Fruit fly (Drosophila melanogaster) whole organism, embryonic: ENCODE measurements around the gene CG13893.
A peak's percentile ranks its signal among the peaks of the same experiment; 100 is the strongest.

Experiments
- Ada2b ChIP-seq: fragments of 200-800 bp; sonication (Bioruptor generic); IDR thresholded peaks from 2 replicates; pipeline ENCODE4 v1.3.6; 2022; ENCODE audit warnings: missing biosample characterization, missing genetic modification characterization
- Aef1 ChIP-seq: fragments of 200-800 bp; sonication (Bioruptor generic); IDR thresholded peaks from 3 replicates; pipeline ENCODE4 v1.3.6; 2022; ENCODE audit warnings: missing biosample characterization, missing genetic modification characterization
- CG1024 ChIP-seq: fragments of 200-800 bp; sonication (Bioruptor generic); IDR thresholded peaks from 2 replicates; pipeline ENCODE4 v1.3.6; 2022; ENCODE audit warnings: missing biosample characterization, missing genetic modification characterization
- CG11085 ChIP-seq: fragments of 200-800 bp; sonication (Bioruptor generic); IDR thresholded peaks from 2 replicates; pipeline ENCODE4 v1.3.6; 2022; ENCODE audit warnings: missing biosample characterization, missing genetic modification characterization
- CG15269 ChIP-seq: fragments of 200-800 bp; sonication (Bioruptor generic); optimal IDR thresholded peaks from 2 replicates; lab custom pipeline; 2018; ENCODE audit warnings: missing biosample characterization, mild to moderate bottlenecking, missing genetic modification characterization, moderate library complexity
- CG15601 ChIP-seq: fragments of 200-800 bp; sonication (Bioruptor generic); optimal IDR thresholded peaks from 3 replicates; lab custom pipeline; 2019; ENCODE audit warnings: missing biosample characterization, mild to moderate bottlenecking, missing genetic modification characterization, moderate library complexity
- CG1832 ChIP-seq: fragments of 200-800 bp; sonication (Bioruptor generic); optimal IDR thresholded peaks from 2 replicates; lab custom pipeline; 2017; ENCODE audit warnings: missing biosample characterization, mild to moderate bottlenecking, missing genetic modification characterization, inconsistent platforms
- CG18619 ChIP-seq: fragments of 200-800 bp; sonication (Bioruptor generic); optimal IDR thresholded peaks from 3 replicates; lab custom pipeline; 2017; ENCODE audit warnings: missing biosample characterization, mild to moderate bottlenecking, missing genetic modification characterization
- CG2202 ChIP-seq: fragments of 200-800 bp; sonication (Bioruptor generic); optimal IDR thresholded peaks from 2 replicates; lab custom pipeline; 2018; ENCODE audit warnings: missing biosample characterization, mild to moderate bottlenecking, missing genetic modification characterization
- CG2875 ChIP-seq: fragments of 200-800 bp; sonication (Bioruptor generic); optimal IDR thresholded peaks from 2 replicates; lab custom pipeline; 2017; ENCODE audit warnings: missing biosample characterization, mild to moderate bottlenecking, missing genetic modification characterization, missing genetic modification reagents
- CG31365 ChIP-seq: fragments of 200-800 bp; sonication (Bioruptor generic); optimal IDR thresholded peaks from 2 replicates; lab custom pipeline; 2018; ENCODE audit warnings: missing biosample characterization, mild to moderate bottlenecking, missing genetic modification characterization
- CG5245 ChIP-seq: fragments of 200-800 bp; sonication (Bioruptor generic); optimal IDR thresholded peaks from 3 replicates; lab custom pipeline; 2016; ENCODE audit warnings: missing biosample characterization, missing genetic modification characterization
- CG8765 ChIP-seq: fragments of 200-800 bp; sonication (Bioruptor generic); IDR thresholded peaks from 2 replicates; pipeline ENCODE4 v1.3.6; 2022; ENCODE audit warnings: missing biosample characterization, missing genetic modification characterization
- CG8924 ChIP-seq: fragments of 200-800 bp; optimal IDR thresholded peaks from 3 replicates; lab custom pipeline; 2019; ENCODE audit warnings: missing biosample characterization, mild to moderate bottlenecking, missing genetic modification characterization, moderate library complexity
- CG9876 ChIP-seq: fragments of 200-800 bp; sonication (Bioruptor generic); optimal IDR thresholded peaks from 2 replicates; lab custom pipeline; 2016; ENCODE audit warnings: missing biosample characterization, missing genetic modification characterization
- Chrac-16 ChIP-seq: fragments of 200-800 bp; sonication (Bioruptor generic); optimal IDR thresholded peaks from 3 replicates; lab custom pipeline; 2016; ENCODE audit warnings: missing biosample characterization, missing genetic modification characterization
- Dip2 ChIP-seq: fragments of 200-800 bp; sonication (Bioruptor generic); IDR thresholded peaks from 2 replicates; pipeline ENCODE4 v1.3.6; 2022; ENCODE audit warnings: missing biosample characterization, missing genetic modification characterization
- E2f1 ChIP-seq: fragments of 200-800 bp; sonication (Bioruptor generic); IDR thresholded peaks from 2 replicates; pipeline ENCODE4 v1.3.6; 2022; ENCODE audit warnings: missing biosample characterization, missing genetic modification characterization
- ERR ChIP-seq: fragments of 200-800 bp; sonication (Bioruptor generic); optimal IDR thresholded peaks from 2 replicates; lab custom pipeline; 2016; ENCODE audit warnings: missing biosample characterization, missing genetic modification characterization
- Elba2 ChIP-seq: fragments of 200-800 bp; sonication (Bioruptor generic); optimal IDR thresholded peaks from 3 replicates; lab custom pipeline; 2016; ENCODE audit warnings: missing biosample characterization, missing genetic modification characterization
- Fer3 ChIP-seq: fragments of 200-800 bp; sonication (Bioruptor generic); optimal IDR thresholded peaks from 2 replicates; lab custom pipeline; 2018; ENCODE audit warnings: missing biosample characterization, mild to moderate bottlenecking, missing genetic modification characterization, moderate library complexity
- HLHmδ ChIP-seq: fragments of 200-800 bp; sonication (Bioruptor generic); optimal IDR thresholded peaks from 2 replicates; lab custom pipeline; 2018; ENCODE audit warnings: missing biosample characterization, mild to moderate bottlenecking, missing genetic modification characterization, moderate library complexity
- Hand ChIP-seq: fragments of 200-800 bp; sonication (Bioruptor generic); optimal IDR thresholded peaks from 2 replicates; lab custom pipeline; 2017; ENCODE audit warnings: mild to moderate bottlenecking, missing biosample characterization, missing genetic modification reagents, missing genetic modification characterization
- Hr51 ChIP-seq, 2 experiments: fragments of 200-800 bp; sonication (Bioruptor generic); optimal IDR thresholded peaks; 2 replicates in 1 of 2; 3 replicates in 1 of 2; lab custom pipeline; 2016 to 2018; ENCODE audit warnings: missing biosample characterization in 2 of 2, missing genetic modification characterization in 2 of 2, mild to moderate bottlenecking in 1 of 2, moderate library complexity in 1 of 2
- MBD-R2 ChIP-seq: fragments of 200-800 bp; sonication (Bioruptor generic); IDR thresholded peaks from 2 replicates; pipeline ENCODE4 v1.3.6; 2022; ENCODE audit warnings: missing biosample characterization, missing genetic modification characterization
- MESR4 ChIP-seq: fragments of 200-800 bp; sonication (Bioruptor generic); optimal IDR thresholded peaks from 2 replicates; lab custom pipeline; 2018; ENCODE audit warnings: missing biosample characterization, mild to moderate bottlenecking, missing genetic modification characterization, moderate library complexity
- NC2α ChIP-seq: fragments of 200-800 bp; sonication (Bioruptor generic); optimal IDR thresholded peaks from 2 replicates; lab custom pipeline; 2016; ENCODE audit warnings: missing biosample characterization, missing genetic modification characterization
- Nf-YA ChIP-seq: fragments of 200-800 bp; sonication (Bioruptor generic); IDR thresholded peaks from 2 replicates; pipeline ENCODE4 v1.3.6; 2022; ENCODE audit warnings: missing biosample characterization, missing genetic modification characterization
- Oaz ChIP-seq: fragments of 200-800 bp; sonication (Bioruptor generic); IDR thresholded peaks from 2 replicates; pipeline ENCODE4 v1.3.6; 2022; ENCODE audit warnings: missing biosample characterization, missing genetic modification characterization
- Ravus ChIP-seq: fragments of 200-800 bp; sonication (Bioruptor generic); IDR thresholded peaks from 2 replicates; pipeline ENCODE4 v1.3.6; 2022; ENCODE audit warnings: missing biosample characterization, missing genetic modification characterization
- Sry-β ChIP-seq: fragments of 200-800 bp; sonication (Bioruptor generic); optimal IDR thresholded peaks from 2 replicates; lab custom pipeline; 2018; ENCODE audit warnings: missing biosample characterization, mild to moderate bottlenecking, missing genetic modification characterization, moderate library complexity
- Sry-δ ChIP-seq: fragments of 200-800 bp; sonication (Bioruptor generic); optimal IDR thresholded peaks from 2 replicates; lab custom pipeline; 2016; ENCODE audit warnings: missing biosample characterization, missing genetic modification characterization
- chn ChIP-seq: fragments of 200-800 bp; sonication (Bioruptor generic); optimal IDR thresholded peaks from 2 replicates; lab custom pipeline; 2016; ENCODE audit warnings: missing biosample characterization, missing genetic modification characterization
- grau ChIP-seq: fragments of 200-800 bp; optimal IDR thresholded peaks from 3 replicates; lab custom pipeline; 2019; ENCODE audit warnings: missing biosample characterization, mild to moderate bottlenecking, missing genetic modification characterization, moderate library complexity
- h ChIP-seq: fragments of >200 bp; optimal IDR thresholded peaks from 2 replicates; lab custom pipeline; 2017
- hth ChIP-seq: fragments of >200 bp; optimal IDR thresholded peaks from 2 replicates; lab custom pipeline; 2017; ENCODE audit warnings: inconsistent platforms
- ken ChIP-seq: fragments of 200-800 bp; sonication (Bioruptor generic); IDR thresholded peaks from 3 replicates; pipeline ENCODE4 v1.3.6; 2022; ENCODE audit warnings: missing biosample characterization, missing genetic modification characterization
- knrl ChIP-seq: fragments of 200-800 bp; sonication (Bioruptor generic); IDR thresholded peaks from 3 replicates; pipeline ENCODE4 v1.3.6; 2022; ENCODE audit warnings: missing biosample characterization, missing genetic modification characterization; ENCODE audit not compliant: partially characterized antibody
- mirr ChIP-seq: fragments of 200-800 bp; sonication (Bioruptor generic); optimal IDR thresholded peaks from 3 replicates; lab custom pipeline; 2018; ENCODE audit warnings: missing biosample characterization, mild to moderate bottlenecking, missing genetic modification characterization
- mld ChIP-seq: fragments of 200-800 bp; sonication (Bioruptor generic); IDR thresholded peaks from 3 replicates; pipeline ENCODE4 v1.3.6; 2022; ENCODE audit warnings: missing biosample characterization, missing genetic modification characterization; ENCODE audit not compliant: partially characterized antibody
- nerfin-1 ChIP-seq: fragments of 200-800 bp; sonication (Bioruptor generic); optimal IDR thresholded peaks from 3 replicates; lab custom pipeline; 2019; ENCODE audit warnings: missing biosample characterization, mild to moderate bottlenecking, missing genetic modification characterization, moderate library complexity
- nerfin-2 ChIP-seq: fragments of 200-800 bp; sonication (Bioruptor generic); IDR thresholded peaks from 2 replicates; pipeline ENCODE4 v1.3.6; 2022; ENCODE audit warnings: missing biosample characterization, missing genetic modification characterization; ENCODE audit not compliant: partially characterized antibody
- oc ChIP-seq: fragments of 200-800 bp; sonication (Bioruptor generic); optimal IDR thresholded peaks from 2 replicates; lab custom pipeline; 2018; ENCODE audit warnings: missing biosample characterization, mild to moderate bottlenecking, missing genetic modification characterization, moderate library complexity
- org-1 ChIP-seq: fragments of 200-800 bp; sonication (Bioruptor generic); optimal IDR thresholded peaks from 2 replicates; lab custom pipeline; 2017; ENCODE audit warnings: missing biosample characterization, missing genetic modification characterization
- pros ChIP-seq: fragments of 200-800 bp; sonication (Bioruptor generic); optimal IDR thresholded peaks from 3 replicates; lab custom pipeline; 2019; ENCODE audit warnings: missing biosample characterization, mild to moderate bottlenecking, missing genetic modification characterization, moderate library complexity
- slbo ChIP-seq: fragments of 200-800 bp; sonication (Bioruptor generic); IDR thresholded peaks from 2 replicates; pipeline ENCODE4 v1.3.6; 2022; ENCODE audit warnings: missing biosample characterization, missing genetic modification characterization
- stc ChIP-seq: fragments of 200-800 bp; sonication (Bioruptor generic); IDR thresholded peaks from 2 replicates; pipeline ENCODE4 v1.3.6; 2022; ENCODE audit warnings: missing biosample characterization, missing genetic modification characterization
- trh ChIP-seq: fragments of 200-800 bp; sonication (Bioruptor generic); optimal IDR thresholded peaks from 2 replicates; lab custom pipeline; 2016; ENCODE audit warnings: missing biosample characterization, missing genetic modification characterization
- wor ChIP-seq: fragments of 200-800 bp; sonication (Bioruptor generic); IDR thresholded peaks from 2 replicates; pipeline ENCODE4 v1.3.6; 2022; ENCODE audit warnings: missing biosample characterization, missing genetic modification characterization
- yki ChIP-seq: fragments of >200 bp; optimal IDR thresholded peaks from 3 replicates; lab custom pipeline; 2018

The CG13893 gene

DNA sequence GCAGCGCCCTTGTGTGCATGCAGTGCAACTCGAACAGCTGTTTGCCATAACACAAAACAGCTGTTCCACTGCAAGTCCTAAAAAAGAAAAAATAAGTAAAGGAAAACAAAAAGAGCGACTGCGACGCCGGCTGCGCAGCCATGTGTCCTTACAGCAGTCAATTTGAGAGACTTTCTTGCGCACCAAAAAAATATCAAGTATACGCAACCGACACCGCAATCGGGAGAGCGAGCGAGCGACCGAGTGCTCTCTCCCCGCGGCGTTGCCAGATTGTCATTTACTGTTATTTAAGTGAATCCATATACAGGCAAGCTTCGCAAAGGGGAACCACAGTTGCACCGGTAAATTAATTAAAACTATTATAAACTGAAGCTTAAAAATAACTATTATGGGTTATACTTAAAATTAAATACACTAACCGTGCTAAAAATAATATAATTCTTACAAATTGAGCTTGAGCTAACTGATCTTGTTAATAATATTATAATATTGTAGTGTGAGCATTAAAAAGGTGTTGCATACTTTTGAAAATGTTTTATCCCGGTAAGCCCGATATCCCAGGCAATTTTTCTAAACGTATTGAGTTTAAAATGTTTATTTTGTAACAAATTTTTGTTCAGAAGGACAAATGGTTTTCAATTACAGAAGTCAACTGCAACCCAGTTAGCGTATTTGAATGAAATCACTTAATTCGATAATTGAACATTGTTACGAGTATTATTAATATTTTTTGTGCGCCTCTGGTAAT is 26.3 kb upstream of the CG13893 start (continued):
- peak; percentile 58 for TF ChIP-seq Fer3 (tag; lab: Kevin White, UChicago)
- peak; percentile 19 for TF ChIP-seq chn (GFP tag; lab: Kevin White, UChicago)
- no peak for TF ChIP-seq mld (GFP tag; lab: Robert Waterston, UW)
- TF ChIP-seq Oaz (GFP tag; lab: Robert Waterston, UW), result no peak; the same call in 1 of the 2 replicates
- no peak for TF ChIP-seq CG2875
- peak; percentile 35; the same call in 1 of the 2 replicates for TF ChIP-seq Ada2b (GFP tag; lab: Robert Waterston, UW)
- no peak for TF ChIP-seq Dip2
- TF ChIP-seq ken, result 0 out of 3 replicates have a peak, but pooled peaks have one; percentile 32
- peak; percentile 28; the same call in 1 of the 2 replicates for TF ChIP-seq CG11085
- peak; percentile 26 to 33 for TF ChIP-seq Hr51 (GFP tag; optimal IDR thresholded peaks at IDR 0.05; lab: Kevin White, UChicago)
- no peak for TF ChIP-seq Ravus (GFP tag; lab: Robert Waterston, UW)
- TF ChIP-seq knrl (GFP tag; lab: Robert Waterston, UW), result 0 out of 3 replicates have a peak, but pooled peaks have one; percentile 8
- no peak for TF ChIP-seq nerfin-2
- no peak for TF ChIP-seq CG15601 (tag; lab: Kevin White, UChicago)
- peak; percentile 18; the same call in 1 of the 2 replicates for TF ChIP-seq CG8765 (GFP tag; lab: Robert Waterston, UW)
- TF ChIP-seq pros (GFP tag; lab: Kevin White, UChicago), result no peak
- TF ChIP-seq org-1 (GFP tag; lab: Kevin White, UChicago), result no peak
- no peak for TF ChIP-seq Sry-β (GFP tag; lab: Kevin White, UChicago)
- TF ChIP-seq hth (lab: Kevin White, UChicago), result no peak
- TF ChIP-seq CG2202 (tag; lab: Kevin White, UChicago), result no peak
- no peak for TF ChIP-seq mirr (GFP tag; lab: Kevin White, UChicago)
- TF ChIP-seq MESR4 (GFP tag; lab: Kevin White, UChicago), result no peak
- peak; percentile 25 for TF ChIP-seq Chrac-16 (GFP tag; lab: Kevin White, UChicago)
- no peak for TF ChIP-seq CG5245 (GFP tag; lab: Kevin White, UChicago)
- TF ChIP-seq ERR (GFP tag; lab: Kevin White, UChicago), result no peak
- no peak for TF ChIP-seq CG18619 (GFP tag; lab: Kevin White, UChicago)
- TF ChIP-seq E2f1 (GFP tag; lab: Robert Waterston, UW), result peak; percentile 45; the same call in 1 of the 2 replicates
- TF ChIP-seq grau (tag; lab: Kevin White, UChicago), result peak; percentile 96
- TF ChIP-seq h (lab: Kevin White, UChicago), result no peak
- TF ChIP-seq slbo, result peak; percentile 87
- TF ChIP-seq CG1024, result no peak; the same call in 1 of the 2 replicates
- no peak for TF ChIP-seq CG1832 (GFP tag; lab: Kevin White, UChicago)
- no peak for TF ChIP-seq trh
- TF ChIP-seq CG31365 (tag; lab: Kevin White, UChicago), result no peak
- peak; percentile 57; the same call in 1 of the 2 replicates for TF ChIP-seq stc (GFP tag; lab: Robert Waterston, UW)
- TF ChIP-seq CG15269 (tag; lab: Kevin White, UChicago), result peak; percentile 59
- no peak for TF ChIP-seq nerfin-1
- TF ChIP-seq Elba2 (GFP tag; lab: Kevin White, UChicago), result no peak
- no peak for TF ChIP-seq Hand
- peak; percentile 19 for TF ChIP-seq CG8924
- no peak for TF ChIP-seq CG9876 (GFP tag; lab: Kevin White, UChicago)
- TF ChIP-seq NC2α (GFP tag; lab: Kevin White, UChicago), result no peak
- peak; percentile 43; the same call in 1 of the 3 replicates for TF ChIP-seq Aef1 (GFP tag; lab: Robert Waterston, UW)
- no peak for TF ChIP-seq HLHmδ
- TF ChIP-seq Nf-YA (GFP tag; lab: Robert Waterston, UW), result no peak
- TF ChIP-seq wor (GFP tag; lab: Robert Waterston, UW), result no peak
- TF ChIP-seq oc (tag; lab: Kevin White, UChicago), result no peak
- no peak for TF ChIP-seq yki
- no peak for TF ChIP-seq Sry-δ (GFP tag; lab: Kevin White, UChicago)
- TF ChIP-seq MBD-R2 (GFP tag; lab: Robert Waterston, UW), result peak; percentile 12; the same call in 1 of the 2 replicates
